Fruit fly (Drosophila melanogaster) whole organism, adult: ENCODE data around the gene Top2.
A peak's percentile ranks its signal among the peaks of the same experiment; 100 is the strongest.

ENCODE experiments used
- CG11617 ChIP-seq: fragments of 200-800 bp; sonication (Bioruptor generic); optimal IDR thresholded peaks from 2 replicates; lab custom pipeline; 2017; ENCODE audit warnings: mild to moderate bottlenecking, missing biosample characterization, missing genetic modification reagents, missing genetic modification characterization
- CG12768 ChIP-seq: fragments of 200-800 bp; sonication (Bioruptor generic); optimal IDR thresholded peaks from 2 replicates; lab custom pipeline; 2017; ENCODE audit warnings: missing biosample characterization, missing genetic modification characterization, mild to moderate bottlenecking, moderate library complexity, missing genetic modification reagents
- CG14711 ChIP-seq: fragments of 200-800 bp; sonication (Bioruptor generic); optimal IDR thresholded peaks from 2 replicates; lab custom pipeline; 2018; ENCODE audit warnings: missing biosample characterization, mild to moderate bottlenecking, missing genetic modification characterization, moderate library complexity
- CG1620 ChIP-seq: fragments of 200-800 bp; sonication (Bioruptor generic); optimal IDR thresholded peaks from 2 replicates; lab custom pipeline; 2016; ENCODE audit warnings: missing biosample characterization, missing genetic modification characterization
- CG33017 ChIP-seq: fragments of 200-800 bp; sonication (Bioruptor generic); optimal IDR thresholded peaks from 2 replicates; lab custom pipeline; 2018; ENCODE audit warnings: missing biosample characterization, mild to moderate bottlenecking, missing genetic modification characterization, moderate library complexity
- CG5204 ChIP-seq: fragments of 200-800 bp; sonication (Bioruptor generic); optimal IDR thresholded peaks from 2 replicates; lab custom pipeline; 2016; ENCODE audit warnings: missing biosample characterization, missing genetic modification characterization
- CG7045 ChIP-seq: fragments of 200-800 bp; sonication (Bioruptor generic); optimal IDR thresholded peaks from 2 replicates; lab custom pipeline; 2017; ENCODE audit warnings: missing biosample characterization, mild to moderate bottlenecking, missing genetic modification characterization
- CG7101 ChIP-seq: fragments of 200-800 bp; sonication (Bioruptor generic); optimal IDR thresholded peaks from 2 replicates; lab custom pipeline; 2018; ENCODE audit warnings: missing biosample characterization, mild to moderate bottlenecking, missing genetic modification characterization, moderate library complexity
- Clk ChIP-seq: fragments of 200-800 bp; sonication (Bioruptor generic); optimal IDR thresholded peaks from 2 replicates; lab custom pipeline; 2017; ENCODE audit warnings: missing biosample characterization, missing genetic modification characterization
- Crg-1 ChIP-seq: fragments of 200-800 bp; sonication (Bioruptor generic); optimal IDR thresholded peaks from 2 replicates; lab custom pipeline; 2016; ENCODE audit warnings: missing biosample characterization, missing genetic modification characterization
- Hr96 ChIP-seq: fragments of 200-800 bp; sonication (Bioruptor generic); optimal IDR thresholded peaks from 2 replicates; lab custom pipeline; 2016; ENCODE audit warnings: missing biosample characterization, missing genetic modification characterization
- Mnt ChIP-seq: fragments of 200-800 bp; sonication (Bioruptor generic); optimal IDR thresholded peaks from 2 replicates; lab custom pipeline; 2016; ENCODE audit warnings: missing biosample characterization, mild to moderate bottlenecking, missing genetic modification characterization
- bab1 ChIP-seq: fragments of 200-800 bp; sonication (Bioruptor generic); optimal IDR thresholded peaks from 3 replicates; lab custom pipeline; 2019; ENCODE audit warnings: missing biosample characterization, mild to moderate bottlenecking, missing genetic modification characterization, moderate library complexity
- cic ChIP-seq: fragments of 200-800 bp; sonication (Bioruptor generic); optimal IDR thresholded peaks from 2 replicates; lab custom pipeline; 2017; ENCODE audit warnings: missing biosample characterization, mild to moderate bottlenecking, missing genetic modification characterization, moderate library complexity
- cnc ChIP-seq, 2 experiments: fragments of >200 bp; optimal IDR thresholded peaks; 2 replicates each; lab custom pipeline; 2017
- kay ChIP-seq: fragments of 200-800 bp; sonication (Bioruptor generic); peaks from one replicate; lab custom pipeline; 2016; ENCODE audit warnings: missing biosample characterization, missing genetic modification characterization, borderline replicate concordance
- ovo ChIP-seq: fragments of 200-800 bp; sonication (Bioruptor generic); optimal IDR thresholded peaks from 2 replicates; lab custom pipeline; 2016; ENCODE audit warnings: missing biosample characterization, missing genetic modification characterization
- pad ChIP-seq: fragments of 200-800 bp; sonication (Bioruptor generic); optimal IDR thresholded peaks from 3 replicates; lab custom pipeline; 2017; ENCODE audit warnings: missing biosample characterization, missing genetic modification characterization, mild to moderate bottlenecking, moderate library complexity, missing genetic modification reagents
- tj ChIP-seq: fragments of 200-800 bp; sonication (Bioruptor generic); optimal IDR thresholded peaks from 3 replicates; lab custom pipeline; 2017; ENCODE audit warnings: missing biosample characterization, mild to moderate bottlenecking, missing genetic modification characterization, moderate library complexity
- toe ChIP-seq: fragments of 200-800 bp; sonication (Bioruptor generic); optimal IDR thresholded peaks from 2 replicates; lab custom pipeline; 2016; ENCODE audit warnings: missing biosample characterization, missing genetic modification characterization

Gene Top2

dm6 chr2L:19452535-19453317, 564 bp downstream of the Top2 start:
- TF ChIP-seq tj (GFP tag; lab: Kevin White, UChicago) = peak; percentile 52
- TF ChIP-seq Mnt = peak; percentile 67
- TF ChIP-seq cic (GFP tag; lab: Kevin White, UChicago) = peak; percentile 16
- TF ChIP-seq ovo (GFP tag; lab: Kevin White, UChicago) = no peak
- no peak for TF ChIP-seq CG7045
- TF ChIP-seq CG14711 (tag; lab: Kevin White, UChicago) = peak; percentile 20
- no peak for TF ChIP-seq toe

dm6 chr2L:19444734-19445140, 8.6 kb downstream of the Top2 start, which contains the start of gene Hs2st:
TSS of gene Hs2st (minus strand) at chr2L:19444750.
- TF ChIP-seq Clk (GFP tag; lab: Kevin White, UChicago) (peak; percentile 96), CG7045 (peak; percentile 90), CG7101 (tag; lab: Kevin White, UChicago) (peak; percentile 92), CG33017 (tag; lab: Kevin White, UChicago) (peak; percentile 85), toe (peak; percentile 98), CG14711 (tag; lab: Kevin White, UChicago) (peak; percentile 96), ovo (GFP tag; lab: Kevin White, UChicago) (peak; percentile 92), kay (GFP tag; lab: Kevin White, UChicago) (no peak), bab1 (GFP tag; lab: Kevin White, UChicago) (peak; percentile 91), tj (GFP tag; lab: Kevin White, UChicago) (peak; percentile 94), CG11617 (GFP tag; lab: Kevin White, UChicago) (peak; percentile 95), CG5204 (GFP tag; lab: Kevin White, UChicago) (peak; percentile 96), pad (peak; percentile 88), CG12768 (GFP tag; lab: Kevin White, UChicago) (peak; percentile 95), Mnt (peak; percentile 91), cnc (optimal IDR thresholded peaks at IDR 0.05; lab: Kevin White, UChicago) (no peak), CG1620 (GFP tag; lab: Kevin White, UChicago) (peak; percentile 98), Crg-1 (peak; percentile 98), cic (GFP tag; lab: Kevin White, UChicago) (peak; percentile 79), Hr96 (GFP tag; lab: Kevin White, UChicago) (peak; percentile 96)

dm6 chr2L:19442627-19443026, 10.7 kb downstream of the Top2 start, which contains the start of gene CG10237:
TSS of gene CG10237 (minus strand) at chr2L:19442727.
- TF ChIP-seq CG14711 (tag; lab: Kevin White, UChicago) (no peak), Clk (GFP tag; lab: Kevin White, UChicago) (no peak), CG1620 (GFP tag; lab: Kevin White, UChicago) (no peak), Crg-1 (no peak), bab1 (GFP tag; lab: Kevin White, UChicago) (no peak), ovo (GFP tag; lab: Kevin White, UChicago) (no peak), toe (no peak), tj (GFP tag; lab: Kevin White, UChicago) (no peak), CG12768 (GFP tag; lab: Kevin White, UChicago) (peak; percentile 60)

- TF ChIP-seq kay (GFP tag; lab: Kevin White, UChicago) = peak; percentile 49
- TF ChIP-seq CG5204 (GFP tag; lab: Kevin White, UChicago) = no peak
- TF ChIP-seq CG7045 = peak; percentile 10
Observed at dm6 chr2L:19441791-19442190, 11.5 kb downstream of the Top2 start, which contains the start of gene RanGAP. TSS of gene RanGAP (plus strand) at chr2L:19441959.

dm6 chr2L:19441339-19441738, 12.0 kb downstream of the Top2 start:
- TF ChIP-seq ovo (GFP tag; lab: Kevin White, UChicago) (no peak), tj (GFP tag; lab: Kevin White, UChicago) (peak; percentile 77), CG5204 (GFP tag; lab: Kevin White, UChicago) (peak; percentile 33)

DNA sequence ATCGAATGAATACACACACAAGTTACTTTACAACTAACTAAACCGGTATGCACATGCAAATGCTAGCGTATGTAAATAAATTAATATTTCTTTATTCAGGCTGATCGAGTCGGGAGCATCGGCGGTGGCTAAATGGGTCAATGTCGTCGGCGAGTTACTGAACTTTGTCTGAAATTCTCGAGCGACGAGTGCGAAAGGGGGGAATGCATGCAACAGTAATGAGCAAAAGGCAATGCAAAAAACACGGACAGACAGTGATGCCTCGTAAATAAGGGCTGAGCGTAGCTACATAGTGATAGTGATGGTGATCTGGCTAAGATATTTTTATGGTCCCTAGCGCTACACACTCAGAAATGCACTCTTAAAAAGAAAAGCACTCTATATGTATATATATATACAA, 12.6 kb downstream of the Top2 start:
- peak; percentile 4 for TF ChIP-seq CG14711 (tag; lab: Kevin White, UChicago)
- no peak for TF ChIP-seq CG33017 (tag; lab: Kevin White, UChicago)
- TF ChIP-seq cic (GFP tag; lab: Kevin White, UChicago) = peak; percentile 37
- peak; percentile 20 for TF ChIP-seq CG1620 (GFP tag; lab: Kevin White, UChicago)
- peak; percentile 90 for TF ChIP-seq pad
- TF ChIP-seq Mnt = no peak
- TF ChIP-seq bab1 (GFP tag; lab: Kevin White, UChicago) = no peak
- no peak for TF ChIP-seq CG7045
- TF ChIP-seq cnc (optimal IDR thresholded peaks at IDR 0.05; lab: Kevin White, UChicago) = no peak
- no peak for TF ChIP-seq Clk (GFP tag; lab: Kevin White, UChicago)
- TF ChIP-seq toe = no peak
- no peak for TF ChIP-seq Crg-1
- TF ChIP-seq CG7101 (tag; lab: Kevin White, UChicago) = peak; percentile 9
- TF ChIP-seq ovo (GFP tag; lab: Kevin White, UChicago) = no peak
- no peak for TF ChIP-seq CG11617 (GFP tag; lab: Kevin White, UChicago)
- TF ChIP-seq Hr96 (GFP tag; lab: Kevin White, UChicago) = no peak
- TF ChIP-seq kay (GFP tag; lab: Kevin White, UChicago) = no peak
- no peak for TF ChIP-seq CG12768 (GFP tag; lab: Kevin White, UChicago)
- no peak for TF ChIP-seq CG5204 (GFP tag; lab: Kevin White, UChicago)
- TF ChIP-seq tj (GFP tag; lab: Kevin White, UChicago) = peak; percentile 61
